Worm (Caenorhabditis elegans): ENCODE results near the gene M01B2.13.

DNA sequence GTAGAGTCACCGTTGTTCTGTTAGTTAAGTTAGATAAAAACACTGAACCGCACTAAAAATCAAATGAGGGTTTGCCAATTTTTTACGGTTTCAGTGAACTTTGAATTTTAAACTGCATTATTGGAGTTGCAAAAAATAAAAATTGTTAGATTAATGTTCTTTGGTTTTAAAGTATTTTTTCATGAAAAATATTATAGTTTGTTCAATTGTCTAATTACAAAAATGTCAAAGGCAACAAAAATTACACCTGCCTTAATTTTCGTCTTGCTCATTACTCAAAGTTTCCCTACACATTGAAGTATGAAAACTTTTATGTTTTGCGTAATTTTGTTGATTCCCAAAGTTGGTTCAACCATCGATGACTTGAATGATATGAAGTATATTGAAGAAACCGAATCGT lies 45.1 kb upstream of the M01B2.13 start, which contains the start of gene irld-62:
- TF ChIP-seq nhr-77 (tag; optimal IDR thresholded peaks at IDR 0.05): no peak
- TF ChIP-seq ztf-4 (tag; optimal IDR thresholded peaks at IDR 0.05): no peak
- TF ChIP-seq mdl-1 (tag; optimal IDR thresholded peaks at IDR 0.05): no peak
- TF ChIP-seq egl-27 (tag; optimal IDR thresholded peaks at IDR 0.05): no peak
- no peak for TF ChIP-seq zag-1 (tag; optimal IDR thresholded peaks at IDR 0.05)
- TF ChIP-seq ztf-11 (tag; optimal IDR thresholded peaks at IDR 0.05): no peak
- TF ChIP-seq dmd-4 (tag; optimal IDR thresholded peaks at IDR 0.05): no peak

All from whole organism, L2 larva.